Fruit fly (Drosophila melanogaster) whole organism, prepupa: Measurements from ENCODE around the gene CG14300.

Experiments used
- Blimp-1 ChIP-seq: fragments of 200-800 bp; sonication (Bioruptor generic); optimal IDR thresholded peaks from 3 replicates; lab custom pipeline; 2017; ENCODE audit warnings: missing biosample characterization, missing genetic modification characterization, mild to moderate bottlenecking, moderate library complexity, missing genetic modification reagents
- CG10631 ChIP-seq: fragments of 200-800 bp; sonication (Bioruptor generic); optimal IDR thresholded peaks from 2 replicates; lab custom pipeline; 2016; ENCODE audit warnings: missing biosample characterization, missing genetic modification characterization
- CG10669 ChIP-seq: fragments of 200-800 bp; sonication (Bioruptor generic); optimal IDR thresholded peaks from 3 replicates; lab custom pipeline; 2018; ENCODE audit warnings: missing biosample characterization, mild to moderate bottlenecking, missing genetic modification characterization, moderate library complexity
- CG11294 ChIP-seq: fragments of 200-800 bp; sonication (Bioruptor generic); IDR thresholded peaks from 2 replicates; pipeline ENCODE4 v1.3.6; 2022; ENCODE audit warnings: missing biosample characterization, missing genetic modification characterization
- CG11762 ChIP-seq: fragments of 200-800 bp; sonication (Bioruptor generic); optimal IDR thresholded peaks from 3 replicates; lab custom pipeline; 2016; ENCODE audit warnings: missing biosample characterization, missing genetic modification characterization; ENCODE audit not compliant: insufficient read depth
- CG11902 ChIP-seq: fragments of 200-800 bp; sonication (Bioruptor generic); optimal IDR thresholded peaks from 3 replicates; lab custom pipeline; 2016; ENCODE audit warnings: missing biosample characterization, missing genetic modification characterization
- CG15336 ChIP-seq: fragments of 200-800 bp; sonication (Bioruptor generic); IDR thresholded peaks from 2 replicates; pipeline ENCODE4 v1.3.6; 2022; ENCODE audit warnings: missing biosample characterization, missing genetic modification characterization
- CG1621 ChIP-seq: fragments of 200-800 bp; sonication (Bioruptor generic); optimal IDR thresholded peaks from 3 replicates; lab custom pipeline; 2018; ENCODE audit warnings: missing biosample characterization, mild to moderate bottlenecking, missing genetic modification characterization
- CG16779 ChIP-seq: fragments of 200-800 bp; sonication (Bioruptor generic); optimal IDR thresholded peaks from 3 replicates; lab custom pipeline; 2017; ENCODE audit warnings: missing biosample characterization, mild to moderate bottlenecking, missing genetic modification characterization
- CG3032 ChIP-seq: fragments of 200-800 bp; optimal IDR thresholded peaks from 2 replicates; lab custom pipeline; 2019; ENCODE audit warnings: missing biosample characterization, mild to moderate bottlenecking, missing genetic modification characterization, moderate library complexity
- CG31627 ChIP-seq: fragments of 200-800 bp; sonication (Bioruptor generic); optimal IDR thresholded peaks from 3 replicates; lab custom pipeline; 2016; ENCODE audit warnings: missing biosample characterization, missing genetic modification characterization
- CG32006 ChIP-seq: fragments of 200-800 bp; sonication (Bioruptor generic); optimal IDR thresholded peaks from 3 replicates; lab custom pipeline; 2017; ENCODE audit warnings: missing biosample characterization, mild to moderate bottlenecking, missing genetic modification characterization
- CG34406 ChIP-seq: fragments of 200-800 bp; sonication (Bioruptor generic); optimal IDR thresholded peaks from 3 replicates; lab custom pipeline; 2016; ENCODE audit warnings: missing biosample characterization, missing genetic modification characterization
- CG3919 ChIP-seq: fragments of 200-800 bp; sonication (Bioruptor generic); optimal IDR thresholded peaks from 3 replicates; lab custom pipeline; 2016; ENCODE audit warnings: missing biosample characterization, missing genetic modification characterization
- CG4318 ChIP-seq: fragments of 200-800 bp; sonication (Bioruptor generic); optimal IDR thresholded peaks from 3 replicates; lab custom pipeline; 2017; ENCODE audit warnings: missing biosample characterization, mild to moderate bottlenecking, missing genetic modification characterization
- CG6163 ChIP-seq: fragments of 200-800 bp; sonication (Bioruptor generic); IDR thresholded peaks from 3 replicates; pipeline ENCODE4 v1.3.6; 2022; ENCODE audit warnings: missing biosample characterization, missing genetic modification characterization
- CG6276 ChIP-seq: fragments of 200-800 bp; sonication (Bioruptor generic); optimal IDR thresholded peaks from 2 replicates; lab custom pipeline; 2017; ENCODE audit warnings: missing biosample characterization, mild to moderate bottlenecking, missing genetic modification characterization
- CG6854 ChIP-seq: fragments of 200-800 bp; sonication (Bioruptor generic); optimal IDR thresholded peaks from 2 replicates; lab custom pipeline; 2017; ENCODE audit warnings: missing biosample characterization, mild to moderate bottlenecking, missing genetic modification characterization
- CG7368 ChIP-seq: fragments of 200-800 bp; sonication (Bioruptor generic); optimal IDR thresholded peaks from 3 replicates; lab custom pipeline; 2016; ENCODE audit warnings: missing biosample characterization, missing genetic modification characterization
- CG8319 ChIP-seq: fragments of 200-800 bp; sonication (Bioruptor generic); optimal IDR thresholded peaks from 3 replicates; lab custom pipeline; 2016; ENCODE audit warnings: missing biosample characterization, missing genetic modification characterization
- CG8632 ChIP-seq: fragments of 200-800 bp; sonication (Bioruptor generic); optimal IDR thresholded peaks from 3 replicates; lab custom pipeline; 2016; ENCODE audit warnings: missing biosample characterization, missing genetic modification characterization
- CG9139 ChIP-seq: fragments of 200-800 bp; sonication (Bioruptor generic); optimal IDR thresholded peaks from 3 replicates; lab custom pipeline; 2017; ENCODE audit warnings: missing biosample characterization, mild to moderate bottlenecking, missing genetic modification characterization
- Eip75B ChIP-seq: fragments of 200-800 bp; sonication (Bioruptor generic); optimal IDR thresholded peaks from 3 replicates; lab custom pipeline; 2016; ENCODE audit warnings: missing biosample characterization, missing genetic modification characterization
- Eip78C ChIP-seq: fragments of 200-800 bp; sonication (Bioruptor generic); peaks from one replicate; lab custom pipeline; 2016; ENCODE audit warnings: missing biosample characterization, missing genetic modification characterization
- Ets21C ChIP-seq: fragments of 200-800 bp; sonication (Bioruptor generic); optimal IDR thresholded peaks from 3 replicates; lab custom pipeline; 2016; ENCODE audit warnings: missing biosample characterization, missing genetic modification characterization
- Ets96B ChIP-seq: fragments of 200-800 bp; optimal IDR thresholded peaks from 2 replicates; lab custom pipeline; 2019; ENCODE audit warnings: missing biosample characterization, mild to moderate bottlenecking, missing genetic modification characterization, moderate library complexity
- Hr38 ChIP-seq: sonication (Bioruptor generic); optimal IDR thresholded peaks from 2 replicates; lab custom pipeline; 2016; ENCODE audit warnings: missing biosample characterization, missing genetic modification characterization
- Hr39 ChIP-seq: fragments of 200-800 bp; sonication (Bioruptor generic); optimal IDR thresholded peaks from 2 replicates; lab custom pipeline; 2016; ENCODE audit warnings: missing biosample characterization, missing genetic modification characterization
- Hr4 ChIP-seq: fragments of 200-800 bp; sonication (Bioruptor generic); optimal IDR thresholded peaks from 3 replicates; lab custom pipeline; 2016; ENCODE audit warnings: missing biosample characterization, missing genetic modification characterization
- Met ChIP-seq: fragments of 200-800 bp; sonication (Bioruptor generic); optimal IDR thresholded peaks from 3 replicates; lab custom pipeline; 2016; ENCODE audit warnings: missing biosample characterization, missing genetic modification characterization
- OdsH ChIP-seq: fragments of 200-800 bp; sonication (Bioruptor generic); optimal IDR thresholded peaks from 3 replicates; lab custom pipeline; 2016; ENCODE audit warnings: missing biosample characterization, missing genetic modification characterization
- Smox ChIP-seq: fragments of 200-800 bp; sonication (Bioruptor generic); optimal IDR thresholded peaks from 3 replicates; lab custom pipeline; 2016; ENCODE audit warnings: missing biosample characterization, missing genetic modification characterization
- Sox14 ChIP-seq: fragments of 200-800 bp; sonication (Bioruptor generic); optimal IDR thresholded peaks from 3 replicates; lab custom pipeline; 2016; ENCODE audit warnings: missing biosample characterization, missing genetic modification characterization
- achi ChIP-seq: fragments of 200-800 bp; sonication (Bioruptor generic); optimal IDR thresholded peaks from 3 replicates; lab custom pipeline; 2016; ENCODE audit warnings: missing biosample characterization, missing genetic modification characterization
- acj6 ChIP-seq: fragments of 200-800 bp; sonication (Bioruptor generic); optimal IDR thresholded peaks from 3 replicates; lab custom pipeline; 2016; ENCODE audit warnings: missing biosample characterization, missing genetic modification characterization
- cyc ChIP-seq: fragments of 200-800 bp; sonication (Bioruptor generic); optimal IDR thresholded peaks from 3 replicates; lab custom pipeline; 2016; ENCODE audit warnings: missing biosample characterization, missing genetic modification characterization
- dsx ChIP-seq: fragments of 200-800 bp; optimal IDR thresholded peaks from 3 replicates; lab custom pipeline; 2019; ENCODE audit warnings: missing biosample characterization, mild to moderate bottlenecking, missing genetic modification characterization, moderate library complexity; ENCODE audit not compliant: poor library complexity, severe bottlenecking
- eg ChIP-seq: fragments of 200-800 bp; sonication (Bioruptor generic); IDR thresholded peaks from 3 replicates; pipeline ENCODE4 v1.3.6; 2022; ENCODE audit warnings: missing biosample characterization, missing genetic modification characterization
- esn ChIP-seq: fragments of 200-800 bp; sonication (Bioruptor generic); optimal IDR thresholded peaks from 2 replicates; lab custom pipeline; 2016; ENCODE audit warnings: missing biosample characterization, mild to moderate bottlenecking, missing genetic modification characterization, moderate library complexity
- fd85E ChIP-seq: fragments of 200-800 bp; sonication (Bioruptor generic); optimal IDR thresholded peaks from 3 replicates; lab custom pipeline; 2016; ENCODE audit warnings: missing biosample characterization, missing genetic modification characterization
- fkh ChIP-seq: fragments of 200-800 bp; sonication (Bioruptor generic); optimal IDR thresholded peaks from 3 replicates; lab custom pipeline; 2017; ENCODE audit warnings: missing biosample characterization, mild to moderate bottlenecking, missing genetic modification characterization, moderate library complexity
- lz ChIP-seq: fragments of 200-800 bp; sonication (Bioruptor generic); optimal IDR thresholded peaks from 3 replicates; lab custom pipeline; 2016; ENCODE audit warnings: missing biosample characterization, missing genetic modification characterization
- pdm3 ChIP-seq: fragments of 200-800 bp; sonication (Bioruptor generic); optimal IDR thresholded peaks from 3 replicates; lab custom pipeline; 2016; ENCODE audit warnings: missing biosample characterization, missing genetic modification characterization
- salr ChIP-seq, 2 experiments: fragments of 200-800 bp; sonication (Bioruptor generic); optimal IDR thresholded peaks; 3 replicates each; lab custom pipeline; 2016 to 2018; ENCODE audit warnings: missing biosample characterization in 2 of 2, missing genetic modification characterization in 2 of 2, mild to moderate bottlenecking in 1 of 2
- spab ChIP-seq: fragments of 200-800 bp; sonication (Bioruptor generic); optimal IDR thresholded peaks from 2 replicates; lab custom pipeline; 2017; ENCODE audit warnings: missing biosample characterization, mild to moderate bottlenecking, missing genetic modification characterization, missing genetic modification reagents
- ss ChIP-seq, 2 experiments: fragments of 200-800 bp; sonication (Bioruptor generic); optimal IDR thresholded peaks; 2 replicates in 1 of 2; 3 replicates in 1 of 2; lab custom pipeline; 2017 to 2018; ENCODE audit warnings: mild to moderate bottlenecking in 2 of 2, missing biosample characterization in 2 of 2, missing genetic modification characterization in 2 of 2, moderate library complexity in 1 of 2
- svp ChIP-seq: fragments of 200-800 bp; sonication (Bioruptor generic); peaks from one replicate; lab custom pipeline; 2016; ENCODE audit warnings: missing biosample characterization, missing genetic modification characterization
- topi ChIP-seq: fragments of 200-800 bp; sonication (Bioruptor generic); optimal IDR thresholded peaks from 3 replicates; lab custom pipeline; 2016; ENCODE audit warnings: missing biosample characterization, missing genetic modification characterization
- vri ChIP-seq: fragments of 200-800 bp; sonication (Bioruptor generic); optimal IDR thresholded peaks from 3 replicates; lab custom pipeline; 2016; ENCODE audit warnings: missing biosample characterization, mild to moderate bottlenecking, missing genetic modification characterization

Gene CG14300

dm6 chr3R:18670441-18671111 lies 22.9 kb downstream of the CG14300 start (continued):
- TF ChIP-seq CG10631 = peak; percentile 58
- TF ChIP-seq CG32006 (GFP tag; lab: Kevin White, UChicago) = no peak
- peak; percentile 73 for TF ChIP-seq esn (GFP tag; lab: Kevin White, UChicago)
- no peak for TF ChIP-seq Ets96B
- TF ChIP-seq salr (GFP tag; optimal IDR thresholded peaks at IDR 0.05; lab: Kevin White, UChicago) = peak in 1 of 2 experiments; percentile 54
- no peak for TF ChIP-seq Smox (GFP tag; lab: Kevin White, UChicago)
- TF ChIP-seq CG16779 (tag; lab: Kevin White, UChicago) = no peak
- TF ChIP-seq Hr39 = peak; percentile 44
- TF ChIP-seq Ets21C = peak; percentile 38
- no peak for TF ChIP-seq ss (GFP tag; optimal IDR thresholded peaks at IDR 0.05; lab: Kevin White, UChicago)
- TF ChIP-seq fkh = peak; percentile 25
- no peak for TF ChIP-seq CG9139
- no peak for TF ChIP-seq CG6854 (GFP tag; lab: Kevin White, UChicago)
- TF ChIP-seq CG10669 = no peak
- TF ChIP-seq CG11762 (GFP tag; lab: Kevin White, UChicago) = no peak
- peak; percentile 32 for TF ChIP-seq CG3032 (tag; lab: Kevin White, UChicago)
- TF ChIP-seq Hr38 = no peak
- no peak for TF ChIP-seq Hr4 (GFP tag; lab: Kevin White, UChicago)
- no peak for TF ChIP-seq fd85E
- TF ChIP-seq CG3919 (GFP tag; lab: Kevin White, UChicago) = no peak
- peak; percentile 68 for TF ChIP-seq CG15336
- peak; percentile 70 for TF ChIP-seq vri (GFP tag; lab: Kevin White, UChicago)
- no peak for TF ChIP-seq Met (GFP tag; lab: Kevin White, UChicago)
- TF ChIP-seq svp (GFP tag; lab: Kevin White, UChicago) = peak; percentile 90
- TF ChIP-seq pdm3 (GFP tag; lab: Kevin White, UChicago) = no peak
- no peak for TF ChIP-seq CG1621 (tag; lab: Kevin White, UChicago)
- no peak for TF ChIP-seq CG6276 (GFP tag; lab: Kevin White, UChicago)
- TF ChIP-seq achi (GFP tag; lab: Kevin White, UChicago) = peak; percentile 51
- peak; percentile 35 for TF ChIP-seq CG31627 (GFP tag; lab: Kevin White, UChicago)
- peak; percentile 95 for TF ChIP-seq Eip78C (GFP tag; lab: Kevin White, UChicago)
- TF ChIP-seq CG34406 = no peak
- peak; percentile 49 for TF ChIP-seq dsx (GFP tag; lab: Kevin White, UChicago)
- TF ChIP-seq Eip75B (GFP tag; lab: Kevin White, UChicago) = peak; percentile 74
- TF ChIP-seq CG11902 (GFP tag; lab: Kevin White, UChicago) = no peak
- no peak for TF ChIP-seq CG7368 (GFP tag; lab: Kevin White, UChicago)
- TF ChIP-seq spab = no peak
- TF ChIP-seq lz (GFP tag; lab: Kevin White, UChicago) = peak; percentile 75
- peak; percentile 11; the same call in 1 of the 2 replicates for TF ChIP-seq CG11294 (GFP tag; lab: Robert Waterston, UW)
- no peak for TF ChIP-seq CG4318 (GFP tag; lab: Kevin White, UChicago)
- TF ChIP-seq, all 60 proteins: peak for 32

DNA sequence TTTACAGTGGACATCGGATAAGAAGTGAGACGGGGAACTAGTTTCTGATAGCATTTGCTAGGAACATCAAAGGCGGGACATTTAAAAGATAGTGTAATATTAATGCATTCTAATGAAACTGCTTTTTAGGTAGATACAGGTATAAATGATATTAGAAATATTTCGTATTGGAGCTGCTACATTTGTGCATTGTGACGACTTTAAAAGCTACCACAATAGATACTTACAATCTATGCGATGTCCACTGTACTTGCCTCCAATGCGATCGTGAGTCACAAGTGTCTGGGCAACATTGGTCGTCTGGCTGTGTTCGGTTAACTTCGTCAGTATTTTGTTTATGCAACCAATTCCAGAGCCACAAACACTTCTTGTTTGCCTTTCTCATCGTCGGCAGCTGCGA lies 23.7 kb downstream of the CG14300 start:
- TF ChIP-seq Ets21C (no peak), pdm3 (GFP tag; lab: Kevin White, UChicago) (no peak), CG7368 (GFP tag; lab: Kevin White, UChicago) (peak; percentile 17), CG4318 (GFP tag; lab: Kevin White, UChicago) (no peak), CG3919 (GFP tag; lab: Kevin White, UChicago) (peak; percentile 65), CG1621 (tag; lab: Kevin White, UChicago) (peak; percentile 34), CG10669 (peak; percentile 64), acj6 (GFP tag; lab: Kevin White, UChicago) (peak; percentile 72), CG9139 (no peak), esn (GFP tag; lab: Kevin White, UChicago) (peak; percentile 58), OdsH (peak; percentile 74), cyc (GFP tag; lab: Kevin White, UChicago) (peak; percentile 62), Blimp-1 (GFP tag; lab: Kevin White, UChicago) (no peak), Met (GFP tag; lab: Kevin White, UChicago) (peak; percentile 62), lz (GFP tag; lab: Kevin White, UChicago) (peak; percentile 57), achi (GFP tag; lab: Kevin White, UChicago) (peak; percentile 69), svp (GFP tag; lab: Kevin White, UChicago) (no peak), CG15336 (peak; percentile 80), CG8319 (GFP tag; lab: Kevin White, UChicago) (peak; percentile 3), CG8632 (peak; percentile 37), topi (GFP tag; lab: Kevin White, UChicago) (peak; percentile 68), CG6163 (peak; percentile 79; the same call in 2 of the 3 replicates), eg (GFP tag; lab: Robert Waterston, UW) (peak; percentile 80), Sox14 (GFP tag; lab: Kevin White, UChicago) (peak; percentile 76), fd85E (no peak)
